Worm (Caenorhabditis elegans) whole organism, late embryonic: Measurements from ENCODE around the gene sre-55.

Experiments used
- C08G9.2 ChIP-seq: sonication (generic microtip); optimal IDR thresholded peaks from 2 replicates; lab custom pipeline; 2016; ENCODE audit warnings: mild to moderate bottlenecking, missing genetic modification characterization, moderate library complexity, missing compliant biosample characterization
- T23F11.4 ChIP-seq: fragments of 200-800 bp; sonication (Bioruptor generic); optimal IDR thresholded peaks from 2 replicates; lab custom pipeline; 2018; ENCODE audit warnings: mild to moderate bottlenecking, missing genetic modification characterization, missing compliant biosample characterization
- ama-1 ChIP-seq: fragments of 150-350 bp; optimal IDR thresholded peaks from 2 replicates; lab custom pipeline; 2014
- ceh-2 ChIP-seq: sonication (generic microtip); optimal IDR thresholded peaks from 2 replicates; lab custom pipeline; 2016; ENCODE audit warnings: missing genotype, missing genetic modification characterization, missing compliant biosample characterization
- dve-1 ChIP-seq: sonication (generic microtip); optimal IDR thresholded peaks from 2 replicates; lab custom pipeline; 2017; ENCODE audit warnings: antibody characterized with exemption, mild to moderate bottlenecking, missing genetic modification characterization, missing compliant biosample characterization
- hlh-30 ChIP-seq: sonication (generic microtip); optimal IDR thresholded peaks from 2 replicates; lab custom pipeline; 2017; ENCODE audit warnings: antibody characterized with exemption, missing genetic modification characterization, missing compliant biosample characterization; ENCODE audit not compliant: insufficient read depth
- pag-3 ChIP-seq: sonication (generic microtip); optimal IDR thresholded peaks from 2 replicates; lab custom pipeline; 2016; ENCODE audit warnings: missing compliant biosample characterization, missing genetic modification characterization, borderline replicate concordance

- TF ChIP-seq hlh-30 (tag; lab: Kevin White, UChicago) (no peak), C08G9.2 (tag; lab: Kevin White, UChicago) (no peak), dve-1 (tag; lab: Kevin White, UChicago) (no peak), ama-1 (lab: Kevin White, UChicago) (no peak), pag-3 (tag; lab: Kevin White, UChicago) (no peak), ceh-2 (tag; lab: Kevin White, UChicago) (no peak), T23F11.4 (GFP tag; lab: Kevin White, UChicago) (no peak)
These were observed 45.0 kb upstream of the sre-55 start for ce11 chrII:12284045-12284444.
